Fruit fly (Drosophila melanogaster) whole organism, pupa: Measurements from ENCODE around the gene CG10365.

Experiments
- CG12605 ChIP-seq: fragments of 200-800 bp; sonication (Bioruptor generic); IDR thresholded peaks from 2 replicates; pipeline ENCODE4 v1.3.6; 2022; ENCODE audit warnings: missing biosample characterization, missing genetic modification characterization
- CG13204 ChIP-seq: fragments of 200-800 bp; sonication (Bioruptor generic); optimal IDR thresholded peaks from 2 replicates; lab custom pipeline; 2018; ENCODE audit warnings: missing biosample characterization, mild to moderate bottlenecking, missing genetic modification characterization, moderate library complexity
- CG14655 ChIP-seq: fragments of 200-800 bp; sonication (Bioruptor generic); optimal IDR thresholded peaks from 3 replicates; lab custom pipeline; 2017; ENCODE audit warnings: mild to moderate bottlenecking, missing biosample characterization, missing genetic modification reagents, missing genetic modification characterization
- CG17806 ChIP-seq: fragments of 200-800 bp; sonication (Bioruptor generic); optimal IDR thresholded peaks from 2 replicates; lab custom pipeline; 2018; ENCODE audit warnings: missing biosample characterization, mild to moderate bottlenecking, missing genetic modification characterization, moderate library complexity
- CG8159 ChIP-seq: fragments of 200-800 bp; sonication (Bioruptor generic); optimal IDR thresholded peaks from 3 replicates; lab custom pipeline; 2018; ENCODE audit warnings: missing biosample characterization, mild to moderate bottlenecking, missing genetic modification characterization, moderate library complexity
- CG8301 ChIP-seq: fragments of 200-800 bp; sonication (Bioruptor generic); optimal IDR thresholded peaks from 2 replicates; lab custom pipeline; 2018; ENCODE audit warnings: missing biosample characterization, mild to moderate bottlenecking, missing genetic modification characterization
- CG9948 ChIP-seq: fragments of 200-800 bp; sonication (Bioruptor generic); optimal IDR thresholded peaks from 2 replicates; lab custom pipeline; 2018; ENCODE audit warnings: missing biosample characterization, mild to moderate bottlenecking, missing genetic modification characterization, moderate library complexity
- Pif1A ChIP-seq: fragments of 200-800 bp; sonication (Bioruptor generic); optimal IDR thresholded peaks from 3 replicates; lab custom pipeline; 2016; ENCODE audit warnings: missing biosample characterization, missing genetic modification characterization
- Pif1B ChIP-seq: fragments of 200-800 bp; sonication (Bioruptor generic); optimal IDR thresholded peaks from 3 replicates; lab custom pipeline; 2016; ENCODE audit warnings: missing biosample characterization, missing genetic modification characterization

DNA sequence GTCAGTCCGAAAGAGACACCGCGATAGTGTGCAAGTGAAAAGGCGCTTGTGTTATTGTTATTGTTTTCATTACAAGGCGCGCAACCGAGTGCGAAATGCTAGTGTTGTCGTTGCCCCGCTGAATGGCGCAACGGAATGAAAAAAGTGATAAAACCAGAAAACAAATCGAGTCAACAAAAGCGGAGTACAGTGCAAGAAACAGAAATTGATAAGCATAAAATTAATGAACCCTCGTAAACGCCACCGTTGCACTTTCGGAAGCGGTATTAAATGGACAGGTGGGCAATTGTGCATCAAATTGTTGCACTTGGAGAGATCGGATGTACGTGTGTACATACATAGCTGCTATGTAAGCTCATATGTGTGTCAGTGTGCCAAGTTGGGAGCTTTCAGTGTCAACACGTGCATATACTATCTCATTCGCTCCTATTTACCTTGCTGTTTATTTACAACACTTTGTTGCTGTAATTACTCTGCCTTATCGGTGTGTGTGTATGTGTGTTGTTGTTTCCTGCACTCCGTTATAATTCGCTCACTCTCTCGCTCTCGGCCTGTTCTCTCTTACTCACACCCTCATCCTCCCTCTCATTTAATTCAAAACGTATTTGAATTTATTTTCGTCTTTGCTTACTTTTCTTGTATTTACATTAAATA lies 377 bp downstream of the CG10365 start:
- TF ChIP-seq CG17806 (peak; percentile 36), Pif1B (GFP tag; lab: Kevin White, UChicago) (peak; percentile 29), CG9948 (tag; lab: Kevin White, UChicago) (no peak), Pif1A (no peak), CG13204 (GFP tag; lab: Kevin White, UChicago) (no peak), CG8159 (tag; lab: Kevin White, UChicago) (peak; percentile 42), CG14655 (GFP tag; lab: Kevin White, UChicago) (peak; percentile 40), CG12605 (GFP tag; lab: Robert Waterston, UW) (no peak; the same call in 1 of the 2 replicates), CG8301 (tag; lab: Kevin White, UChicago) (peak; percentile 40)
